Worm (Caenorhabditis elegans) whole organism, L2 larva: ENCODE data around the gene aos-1.

Experiments
- C34F6.9 ChIP-seq: fragments of 150-350 bp; optimal IDR thresholded peaks from 2 replicates; lab custom pipeline; 2014; ENCODE audit warnings: missing biosample characterization, missing genetic modification characterization
- elt-3 ChIP-seq: sonication (generic microtip); optimal IDR thresholded peaks from 2 replicates; lab custom pipeline; 2017; ENCODE audit warnings: missing biosample characterization, missing genetic modification characterization
- fos-1 ChIP-seq: fragments of 150-350 bp; optimal IDR thresholded peaks from 2 replicates; lab custom pipeline; 2014; ENCODE audit warnings: missing biosample characterization, missing genetic modification characterization
- nhr-23 ChIP-seq: fragments of 150-350 bp; optimal IDR thresholded peaks from 2 replicates; lab custom pipeline; 2014; ENCODE audit warnings: missing biosample characterization, missing genetic modification reagents, missing genetic modification characterization
- unc-39 ChIP-seq: fragments of 150-350 bp; optimal IDR thresholded peaks from 2 replicates; lab custom pipeline; 2014; ENCODE audit warnings: missing biosample characterization, missing genetic modification characterization
- zag-1 ChIP-seq: fragments of 150-350 bp; optimal IDR thresholded peaks from 2 replicates; lab custom pipeline; 2014; ENCODE audit warnings: missing biosample characterization, missing genetic modification characterization
- ztf-11 ChIP-seq: sonication (generic microtip); optimal IDR thresholded peaks from 2 replicates; lab custom pipeline; 2017; ENCODE audit warnings: missing biosample characterization, missing genetic modification characterization

- no peak for TF ChIP-seq unc-39
- TF ChIP-seq nhr-23, result no peak
- TF ChIP-seq C34F6.9 (tag; lab: Kevin White, UChicago), result no peak
- no peak for TF ChIP-seq ztf-11 (tag; lab: Kevin White, UChicago)
- TF ChIP-seq fos-1, result no peak
- TF ChIP-seq elt-3 (tag; lab: Kevin White, UChicago), result no peak
- TF ChIP-seq zag-1 (tag; lab: Kevin White, UChicago), result no peak
Measured at ce11 chrV:10090461-10090860, 39.6 kb downstream of the aos-1 start, which contains the start of gene R04B5.7.
